Fruit fly (Drosophila melanogaster) whole organism: ENCODE data around the gene jim.

Source experiments
- CG8478 ChIP-seq: fragments of >200 bp; optimal IDR thresholded peaks from 2 replicates; lab custom pipeline; 2018; ENCODE audit warnings: inconsistent platforms
- Dll ChIP-seq: fragments of >200 bp; optimal IDR thresholded peaks from 2 replicates; lab custom pipeline; 2017
- EcR ChIP-seq, 2 experiments: fragments of >200 bp; optimal IDR thresholded peaks; 2 replicates each; lab custom pipeline; 2017; ENCODE audit warnings: missing biosample characterization in 2 of 2, missing genetic modification characterization in 2 of 2, missing genetic modification reagents in 2 of 2
- pan ChIP-seq: fragments of >200 bp; optimal IDR thresholded peaks from 2 replicates; lab custom pipeline; 2017
- psq ChIP-seq: fragments of >200 bp; optimal IDR thresholded peaks from 2 replicates; lab custom pipeline; 2017
- usp ChIP-seq: fragments of >200 bp; optimal IDR thresholded peaks from 2 replicates; lab custom pipeline; 2017; ENCODE audit warnings: missing biosample characterization, missing genetic modification characterization, mixed read lengths

- TF ChIP-seq EcR (GFP tag; optimal IDR thresholded peaks at IDR 0.05; lab: Kevin White, UChicago) (no peak), usp (GFP tag; lab: Kevin White, UChicago) (no peak), psq (lab: Kevin White, UChicago) (no peak), Dll (lab: Kevin White, UChicago) (no peak), pan (lab: Kevin White, UChicago) (no peak), CG8478 (lab: Kevin White, UChicago) (no peak)
These were observed 93.4 kb downstream of the jim start, which contains the start of gene CG7369 for dm6 chr3L:22741389-22742120.
